Fruit fly (Drosophila melanogaster) whole organism, embryonic: Measurements from ENCODE around the gene IntS10.

Experiments
- Adf1 ChIP-seq: fragments of 200-800 bp; sonication (Bioruptor generic); IDR thresholded peaks from 2 replicates; pipeline ENCODE4 v1.3.6; 2022; ENCODE audit warnings: missing biosample characterization, missing genetic modification characterization
- Atf-2 ChIP-seq: fragments of 200-800 bp; sonication (Bioruptor generic); optimal IDR thresholded peaks from 2 replicates; lab custom pipeline; 2016; ENCODE audit warnings: missing biosample characterization, missing genetic modification characterization
- Bgb ChIP-seq: fragments of 200-800 bp; sonication (Bioruptor generic); IDR thresholded peaks from 2 replicates; pipeline ENCODE4 v1.3.6; 2022; ENCODE audit warnings: missing biosample characterization, missing genetic modification characterization; ENCODE audit not compliant: partially characterized antibody
- CG10274 ChIP-seq: fragments of 200-800 bp; sonication (Bioruptor generic); optimal IDR thresholded peaks from 3 replicates; lab custom pipeline; 2017; ENCODE audit warnings: missing biosample characterization, mild to moderate bottlenecking, missing genetic modification characterization
- CG10366 ChIP-seq: fragments of 200-800 bp; sonication (Bioruptor generic); IDR thresholded peaks from 2 replicates; pipeline ENCODE4 v1.3.6; 2022; ENCODE audit warnings: missing biosample characterization, missing genetic modification characterization
- CG12071 ChIP-seq: fragments of 200-800 bp; sonication (Bioruptor generic); optimal IDR thresholded peaks from 3 replicates; lab custom pipeline; 2018; ENCODE audit warnings: missing biosample characterization, mild to moderate bottlenecking, missing genetic modification characterization
- CG1233 ChIP-seq: fragments of 200-800 bp; sonication (Bioruptor generic); optimal IDR thresholded peaks from 4 replicates; lab custom pipeline; 2018; ENCODE audit warnings: missing biosample characterization, mild to moderate bottlenecking, missing genetic modification characterization
- CG12942 ChIP-seq: fragments of 200-800 bp; sonication (Bioruptor generic); optimal IDR thresholded peaks from 3 replicates; lab custom pipeline; 2016; ENCODE audit warnings: missing biosample characterization, missing genetic modification characterization
- CG14667 ChIP-seq: fragments of 200-800 bp; sonication (Bioruptor generic); IDR thresholded peaks from 2 replicates; pipeline ENCODE4 v1.3.6; 2022; ENCODE audit warnings: missing biosample characterization, missing genetic modification characterization
- CG14710 ChIP-seq: fragments of 200-800 bp; sonication (Bioruptor generic); optimal IDR thresholded peaks from 3 replicates; lab custom pipeline; 2019; ENCODE audit warnings: missing biosample characterization, mild to moderate bottlenecking, missing genetic modification characterization, moderate library complexity
- CG16863 ChIP-seq: fragments of 200-800 bp; sonication (Bioruptor generic); optimal IDR thresholded peaks from 3 replicates; lab custom pipeline; 2016; ENCODE audit warnings: missing biosample characterization, missing genetic modification characterization
- CG17359 ChIP-seq: fragments of 200-800 bp; sonication (Bioruptor generic); optimal IDR thresholded peaks from 3 replicates; lab custom pipeline; 2018; ENCODE audit warnings: missing biosample characterization, mild to moderate bottlenecking, missing genetic modification characterization, moderate library complexity
- CG17802 ChIP-seq: fragments of 200-800 bp; sonication (Bioruptor generic); optimal IDR thresholded peaks from 2 replicates; lab custom pipeline; 2018; ENCODE audit warnings: missing biosample characterization, mild to moderate bottlenecking, missing genetic modification characterization, moderate library complexity
- CG1792 ChIP-seq: fragments of 200-800 bp; sonication (Bioruptor generic); optimal IDR thresholded peaks from 2 replicates; lab custom pipeline; 2016; ENCODE audit warnings: missing biosample characterization, missing genetic modification characterization
- CG31388 ChIP-seq: fragments of 200-800 bp; sonication (Bioruptor generic); optimal IDR thresholded peaks from 2 replicates; lab custom pipeline; 2016; ENCODE audit warnings: missing biosample characterization, missing genetic modification characterization
- CG3995 ChIP-seq: fragments of 200-800 bp; sonication (Bioruptor generic); optimal IDR thresholded peaks from 3 replicates; lab custom pipeline; 2016; ENCODE audit warnings: missing biosample characterization, missing genetic modification characterization
- CG6689 ChIP-seq: fragments of 200-800 bp; sonication (Bioruptor generic); IDR thresholded peaks from 2 replicates; pipeline ENCODE4 v1.3.6; 2022; ENCODE audit warnings: missing biosample characterization, missing genetic modification characterization
- CG7271 ChIP-seq: fragments of 200-800 bp; sonication (Bioruptor generic); optimal IDR thresholded peaks from 2 replicates; lab custom pipeline; 2018; ENCODE audit warnings: missing biosample characterization, mild to moderate bottlenecking, missing genetic modification characterization, moderate library complexity
- CG7928 ChIP-seq: fragments of 200-800 bp; sonication (Bioruptor generic); optimal IDR thresholded peaks from 2 replicates; lab custom pipeline; 2017; ENCODE audit warnings: missing biosample characterization, mild to moderate bottlenecking, missing genetic modification characterization
- CG9727 ChIP-seq: fragments of 200-800 bp; sonication (Bioruptor generic); optimal IDR thresholded peaks from 3 replicates; lab custom pipeline; 2017; ENCODE audit warnings: missing biosample characterization, mild to moderate bottlenecking, missing genetic modification characterization
- CHES-1-like ChIP-seq: fragments of 200-800 bp; sonication (Bioruptor generic); optimal IDR thresholded peaks from 2 replicates; lab custom pipeline; 2016; ENCODE audit warnings: missing biosample characterization, missing genetic modification characterization
- Dfd ChIP-seq, 2 experiments: fragments of >200 bp; optimal IDR thresholded peaks; 2 replicates each; lab custom pipeline; 2017; ENCODE audit warnings: missing biosample characterization in 2 of 2, missing genetic modification characterization in 2 of 2
- HmgZ ChIP-seq: fragments of 200-800 bp; sonication (Bioruptor generic); optimal IDR thresholded peaks from 2 replicates; lab custom pipeline; 2018; ENCODE audit warnings: missing biosample characterization, mild to moderate bottlenecking, missing genetic modification characterization
- Lim3 ChIP-seq: fragments of 200-800 bp; sonication (Bioruptor generic); IDR thresholded peaks from 2 replicates; pipeline ENCODE4 v1.3.6; 2022; ENCODE audit warnings: missing biosample characterization, missing genetic modification characterization
- MBD-R2 ChIP-seq: fragments of 200-800 bp; sonication (Bioruptor generic); IDR thresholded peaks from 2 replicates; pipeline ENCODE4 v1.3.6; 2022; ENCODE audit warnings: missing biosample characterization, missing genetic modification characterization
- Meics ChIP-seq: fragments of 200-800 bp; sonication (Bioruptor generic); optimal IDR thresholded peaks from 2 replicates; lab custom pipeline; 2017; ENCODE audit warnings: missing biosample characterization, mild to moderate bottlenecking, missing genetic modification characterization
- Myb ChIP-seq: fragments of 200-800 bp; sonication (Bioruptor generic); optimal IDR thresholded peaks from 2 replicates; lab custom pipeline; 2016; ENCODE audit warnings: missing biosample characterization, missing genetic modification characterization
- NFAT ChIP-seq: fragments of 200-800 bp; sonication (Bioruptor generic); IDR thresholded peaks from 2 replicates; pipeline ENCODE4 v1.3.6; 2022; ENCODE audit warnings: missing biosample characterization, missing genetic modification characterization
- Sox100B ChIP-seq: fragments of 200-800 bp; sonication (Bioruptor generic); optimal IDR thresholded peaks from 3 replicates; lab custom pipeline; 2018; ENCODE audit warnings: missing biosample characterization, mild to moderate bottlenecking, missing genetic modification characterization
- Sox102F ChIP-seq: fragments of 200-800 bp; sonication (Bioruptor generic); optimal IDR thresholded peaks from 2 replicates; lab custom pipeline; 2018; ENCODE audit warnings: missing biosample characterization, mild to moderate bottlenecking, missing genetic modification characterization, moderate library complexity
- Sry-β ChIP-seq: fragments of 200-800 bp; sonication (Bioruptor generic); optimal IDR thresholded peaks from 2 replicates; lab custom pipeline; 2018; ENCODE audit warnings: missing biosample characterization, mild to moderate bottlenecking, missing genetic modification characterization, moderate library complexity
- Ssrp ChIP-seq: fragments of 200-800 bp; sonication (Bioruptor generic); optimal IDR thresholded peaks from 2 replicates; lab custom pipeline; 2018; ENCODE audit warnings: missing biosample characterization, mild to moderate bottlenecking, missing genetic modification characterization, moderate library complexity
- Stat92E ChIP-seq, 3 experiments: fragments of >200 bp in 2 of 3; fragments of 200-800 bp in 1 of 3; sonication (Bioruptor generic) in 1 of 3; optimal IDR thresholded peaks; 2 replicates each; lab custom pipeline; 2017 to 2019; ENCODE audit warnings: missing biosample characterization in 3 of 3, missing genetic modification characterization in 3 of 3, mild to moderate bottlenecking in 1 of 3, moderate library complexity in 1 of 3
- Usf ChIP-seq: fragments of 200-800 bp; sonication (Bioruptor generic); optimal IDR thresholded peaks from 2 replicates; lab custom pipeline; 2017; ENCODE audit warnings: missing genotype, missing biosample characterization, missing genetic modification characterization
- Vsx1 ChIP-seq: fragments of 200-800 bp; sonication (Bioruptor generic); optimal IDR thresholded peaks from 2 replicates; lab custom pipeline; 2017; ENCODE audit warnings: missing biosample characterization, mild to moderate bottlenecking, missing genetic modification characterization, missing genetic modification reagents
- Xbp1 ChIP-seq: fragments of 200-800 bp; sonication (Bioruptor generic); optimal IDR thresholded peaks from 3 replicates; lab custom pipeline; 2016; ENCODE audit warnings: missing biosample characterization, mild to moderate bottlenecking, missing genetic modification characterization
- amos ChIP-seq: fragments of 200-800 bp; sonication (Bioruptor generic); IDR thresholded peaks from 2 replicates; pipeline ENCODE4 v1.3.6; 2022; ENCODE audit warnings: missing biosample characterization, missing genetic modification characterization; ENCODE audit not compliant: partially characterized antibody
- ash1 ChIP-seq: fragments of 200-800 bp; sonication (Bioruptor generic); optimal IDR thresholded peaks from 2 replicates; lab custom pipeline; 2018; ENCODE audit warnings: missing biosample characterization, mild to moderate bottlenecking, missing genetic modification characterization
- crc ChIP-seq: fragments of 200-800 bp; sonication (Bioruptor generic); optimal IDR thresholded peaks from 2 replicates; lab custom pipeline; 2016; ENCODE audit warnings: missing biosample characterization, missing genetic modification characterization
- dan ChIP-seq: fragments of 200-800 bp; sonication (Bioruptor generic); IDR thresholded peaks from 2 replicates; pipeline ENCODE4 v1.3.6; 2022; ENCODE audit warnings: missing biosample characterization, missing genetic modification characterization
- dysf ChIP-seq: fragments of 200-800 bp; sonication (Bioruptor generic); IDR thresholded peaks from 3 replicates; pipeline ENCODE4 v1.3.6; 2022; ENCODE audit warnings: missing biosample characterization, missing genetic modification characterization
- ems ChIP-seq: fragments of 200-800 bp; sonication (Bioruptor generic); optimal IDR thresholded peaks from 3 replicates; lab custom pipeline; 2016; ENCODE audit warnings: missing biosample characterization, missing genetic modification characterization
- salm ChIP-seq: fragments of 200-800 bp; sonication (Bioruptor generic); optimal IDR thresholded peaks from 2 replicates; lab custom pipeline; 2018; ENCODE audit warnings: missing biosample characterization, mild to moderate bottlenecking, missing genetic modification characterization
- shn ChIP-seq: fragments of 200-800 bp; sonication (Bioruptor generic); optimal IDR thresholded peaks from 3 replicates; lab custom pipeline; 2016; ENCODE audit warnings: missing biosample characterization, missing genetic modification characterization
- slou ChIP-seq: fragments of 200-800 bp; sonication (Bioruptor generic); optimal IDR thresholded peaks from 3 replicates; lab custom pipeline; 2016; ENCODE audit warnings: missing biosample characterization, missing genetic modification characterization
- ssp ChIP-seq: fragments of 200-800 bp; sonication (Bioruptor generic); IDR thresholded peaks from 2 replicates; pipeline ENCODE4 v1.3.6; 2022; ENCODE audit warnings: missing biosample characterization, missing genetic modification characterization
- twi ChIP-seq: fragments of 200-800 bp; optimal IDR thresholded peaks from 2 replicates; lab custom pipeline; 2019; ENCODE audit warnings: missing biosample characterization, mild to moderate bottlenecking, missing genetic modification characterization, moderate library complexity
- wor ChIP-seq: fragments of 200-800 bp; sonication (Bioruptor generic); IDR thresholded peaks from 2 replicates; pipeline ENCODE4 v1.3.6; 2022; ENCODE audit warnings: missing biosample characterization, missing genetic modification characterization
- yki ChIP-seq: fragments of >200 bp; optimal IDR thresholded peaks from 3 replicates; lab custom pipeline; 2018
- zf30C ChIP-seq: fragments of 200-800 bp; sonication (Bioruptor generic); optimal IDR thresholded peaks from 3 replicates; lab custom pipeline; 2018; ENCODE audit warnings: missing biosample characterization, mild to moderate bottlenecking, missing genetic modification characterization

The IntS10 gene

DNA sequence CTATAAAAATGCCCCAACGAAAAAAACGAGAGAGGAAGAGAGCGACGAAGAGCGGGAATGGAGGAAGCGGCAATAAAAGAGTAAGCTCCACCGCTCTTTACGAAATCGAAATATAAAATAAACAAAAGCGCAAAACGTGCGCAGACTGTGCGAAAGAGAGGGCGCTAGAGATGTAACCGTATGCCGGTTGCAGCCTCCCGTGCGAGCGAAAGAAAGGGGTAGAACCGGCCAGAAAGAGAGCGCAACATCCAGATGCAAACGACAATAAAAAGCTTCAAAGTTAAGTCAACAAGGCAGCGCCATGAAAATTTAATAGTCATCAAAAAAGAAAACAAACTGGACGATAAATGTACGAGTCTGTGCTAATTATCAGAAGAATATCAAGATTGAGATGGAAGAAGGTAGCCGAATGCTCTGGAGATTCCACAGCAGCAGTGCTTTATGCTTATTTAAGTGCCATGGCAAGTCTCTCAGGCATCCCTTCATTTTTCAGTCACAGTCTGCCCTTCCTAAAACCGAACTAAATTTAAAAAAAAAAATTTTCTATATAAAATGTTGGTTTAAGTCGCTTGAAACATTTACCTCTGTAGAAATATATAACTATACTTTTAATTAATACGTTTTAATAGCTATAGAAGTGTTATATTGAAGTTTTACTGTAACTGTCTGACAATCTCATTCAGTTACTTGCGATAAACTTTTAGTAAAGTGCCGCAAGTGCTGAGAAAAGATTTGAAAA lies 40.6 kb upstream of the IntS10 start (continued):
- TF ChIP-seq Xbp1 (GFP tag; lab: Kevin White, UChicago) (peak; percentile 72), Atf-2 (GFP tag; lab: Kevin White, UChicago) (no peak), Sox102F (GFP tag; lab: Kevin White, UChicago) (peak; percentile 89), CG17359 (tag; lab: Kevin White, UChicago) (peak; percentile 84), Myb (GFP tag; lab: Kevin White, UChicago) (no peak), crc (peak; percentile 10), Usf (GFP tag; lab: Kevin White, UChicago) (no peak), CG12071 (peak; percentile 68), zf30C (GFP tag; lab: Kevin White, UChicago) (no peak), CG10366 (peak; percentile 83), CG6689 (GFP tag; lab: Robert Waterston, UW) (peak; percentile 70), Stat92E (GFP tag; optimal IDR thresholded peaks at IDR 0.05; lab: Kevin White, UChicago) (no peak), ems (peak; percentile 2), CG7271 (tag; lab: Kevin White, UChicago) (no peak), yki (lab: Kevin White, UChicago) (peak; percentile 29), Adf1 (GFP tag; lab: Robert Waterston, UW) (peak; percentile 39; the same call in 1 of the 2 replicates), CG3995 (GFP tag; lab: Kevin White, UChicago) (no peak), CG1233 (peak; percentile 78), CG9727 (GFP tag; lab: Kevin White, UChicago) (peak; percentile 75), Vsx1 (GFP tag; lab: Kevin White, UChicago) (peak; percentile 40), CG10274 (no peak), CG12942 (GFP tag; lab: Kevin White, UChicago) (peak; percentile 8), Ssrp (peak; percentile 75), Sox100B (GFP tag; lab: Kevin White, UChicago) (peak; percentile 76), HmgZ (tag; lab: Kevin White, UChicago) (no peak), CG1792 (GFP tag; lab: Kevin White, UChicago) (no peak), CG14710 (tag; lab: Kevin White, UChicago) (peak; percentile 9), NFAT (GFP tag; lab: Robert Waterston, UW) (0 out of 2 replicates have a peak, but pooled peaks have one; percentile 5), dysf (GFP tag; lab: Robert Waterston, UW) (peak; percentile 78), Sry-β (GFP tag; lab: Kevin White, UChicago) (no peak), dan (GFP tag; lab: Robert Waterston, UW) (no peak), Bgb (GFP tag; lab: Robert Waterston, UW) (no peak), Dfd (GFP tag; optimal IDR thresholded peaks at IDR 0.05; lab: Kevin White, UChicago) (no peak), CG31388 (GFP tag; lab: Kevin White, UChicago) (no peak), ash1 (GFP tag; lab: Kevin White, UChicago) (no peak), CG14667 (GFP tag; lab: Robert Waterston, UW) (peak; percentile 74), CG7928 (GFP tag; lab: Kevin White, UChicago) (peak; percentile 15), CG17802 (tag; lab: Kevin White, UChicago) (no peak), slou (GFP tag; lab: Kevin White, UChicago) (peak; percentile 42), Meics (GFP tag; lab: Kevin White, UChicago) (peak; percentile 81), ssp (GFP tag; lab: Robert Waterston, UW) (peak; percentile 70), shn (peak; percentile 13), twi (tag; lab: Kevin White, UChicago) (peak; percentile 50), CG16863 (no peak), MBD-R2 (peak; percentile 63; the same call in 1 of the 2 replicates), amos (GFP tag; lab: Robert Waterston, UW) (no peak; the same call in 1 of the 2 replicates), wor (GFP tag; lab: Robert Waterston, UW) (peak; percentile 54), salm (tag; lab: Kevin White, UChicago) (peak; percentile 64), Lim3 (GFP tag; lab: Robert Waterston, UW) (no peak; the same call in 1 of the 2 replicates), CHES-1-like (peak; percentile 17)
